Fruit fly (Drosophila melanogaster): ENCODE measurements around the gene CG34049.

DNA sequence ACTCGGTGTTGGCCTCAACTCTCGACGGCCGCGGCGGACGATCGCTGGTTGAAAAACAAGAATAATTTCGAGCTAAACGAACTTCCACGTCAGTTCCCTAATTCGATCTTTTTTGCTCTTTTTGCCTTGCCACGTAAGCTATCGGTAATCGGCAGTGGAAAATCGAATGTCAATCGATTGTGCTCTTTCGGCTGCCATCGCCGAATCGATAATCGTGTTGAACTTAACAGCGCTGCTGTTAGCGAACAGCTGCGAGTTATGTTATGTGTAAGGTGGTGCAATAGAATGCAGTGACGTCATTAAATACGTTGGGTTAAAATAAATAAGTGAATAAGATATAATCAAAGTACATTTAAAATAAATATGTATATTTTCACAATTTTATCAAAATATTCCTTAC, 28.4 kb downstream of the CG34049 start, which contains the start of gene Sec24CD:
- TF ChIP-seq net (GFP tag; optimal IDR thresholded peaks at IDR 0.05): no peak
- TF ChIP-seq CG8632 (GFP tag; optimal IDR thresholded peaks at IDR 0.05): no peak
- no peak for TF ChIP-seq Gug (GFP tag; IDR thresholded peaks at IDR 0.05)
- no peak for TF ChIP-seq spab (GFP tag; optimal IDR thresholded peaks at IDR 0.05)
- no peak for TF ChIP-seq CG11294 (GFP tag; IDR thresholded peaks at IDR 0.05)
- TF ChIP-seq CG6276 (GFP tag; optimal IDR thresholded peaks at IDR 0.05): no peak
- no peak for TF ChIP-seq acj6 (GFP tag; optimal IDR thresholded peaks at IDR 0.05)

Data from whole organism, prepupa.